Fruit fly (Drosophila melanogaster) whole organism, embryonic: ENCODE data around the gene Ing5.

Source experiments
- Abd-B ChIP-seq: fragments of 200-800 bp; sonication (Bioruptor generic); optimal IDR thresholded peaks from 2 replicates; lab custom pipeline; 2018; ENCODE audit warnings: missing biosample characterization, mild to moderate bottlenecking, missing genetic modification characterization, moderate library complexity
- Ada2b ChIP-seq: fragments of 200-800 bp; sonication (Bioruptor generic); IDR thresholded peaks from 2 replicates; pipeline ENCODE4 v1.3.6; 2022; ENCODE audit warnings: missing biosample characterization, missing genetic modification characterization
- B-H1 ChIP-seq: fragments of 200-800 bp; sonication (Bioruptor generic); IDR thresholded peaks from 3 replicates; pipeline ENCODE4 v1.3.6; 2022; ENCODE audit warnings: missing biosample characterization, missing genetic modification characterization
- Blimp-1 ChIP-seq: fragments of 200-800 bp; sonication (Bioruptor generic); optimal IDR thresholded peaks from 3 replicates; lab custom pipeline; 2018; ENCODE audit warnings: missing biosample characterization, missing genetic modification characterization, mild to moderate bottlenecking, moderate library complexity, missing genetic modification reagents
- CG10274 ChIP-seq: fragments of 200-800 bp; sonication (Bioruptor generic); optimal IDR thresholded peaks from 3 replicates; lab custom pipeline; 2017; ENCODE audit warnings: missing biosample characterization, mild to moderate bottlenecking, missing genetic modification characterization
- CG10979 ChIP-seq: fragments of 200-800 bp; sonication (Bioruptor generic); optimal IDR thresholded peaks from 2 replicates; lab custom pipeline; 2018; ENCODE audit warnings: missing biosample characterization, mild to moderate bottlenecking, missing genetic modification characterization, moderate library complexity
- CG13624 ChIP-seq: fragments of 200-800 bp; sonication (Bioruptor generic); optimal IDR thresholded peaks from 2 replicates; lab custom pipeline; 2016; ENCODE audit warnings: missing biosample characterization, missing genetic modification characterization
- CG14710 ChIP-seq: fragments of 200-800 bp; sonication (Bioruptor generic); optimal IDR thresholded peaks from 3 replicates; lab custom pipeline; 2019; ENCODE audit warnings: missing biosample characterization, mild to moderate bottlenecking, missing genetic modification characterization, moderate library complexity
- CG15696 ChIP-seq: fragments of 200-800 bp; sonication (Bioruptor generic); optimal IDR thresholded peaks from 2 replicates; lab custom pipeline; 2019; ENCODE audit warnings: missing biosample characterization, mild to moderate bottlenecking, missing genetic modification characterization, moderate library complexity
- CG30020 ChIP-seq: fragments of 200-800 bp; optimal IDR thresholded peaks from 2 replicates; lab custom pipeline; 2019; ENCODE audit warnings: missing biosample characterization, mild to moderate bottlenecking, missing genetic modification characterization, moderate library complexity
- CG31388 ChIP-seq: fragments of 200-800 bp; sonication (Bioruptor generic); optimal IDR thresholded peaks from 2 replicates; lab custom pipeline; 2016; ENCODE audit warnings: missing biosample characterization, missing genetic modification characterization
- CG34376 ChIP-seq: fragments of 200-800 bp; sonication (Bioruptor generic); optimal IDR thresholded peaks from 2 replicates; lab custom pipeline; 2018; ENCODE audit warnings: missing biosample characterization, mild to moderate bottlenecking, missing genetic modification characterization
- CG34422 ChIP-seq: fragments of 200-800 bp; sonication (Bioruptor generic); IDR thresholded peaks from 3 replicates; pipeline ENCODE4 v1.3.6; 2022; ENCODE audit warnings: missing biosample characterization, missing genetic modification characterization
- CG4282 ChIP-seq: fragments of 200-800 bp; sonication (Bioruptor generic); optimal IDR thresholded peaks from 2 replicates; lab custom pipeline; 2016; ENCODE audit warnings: missing biosample characterization, missing genetic modification characterization
- CG4730 ChIP-seq: fragments of 200-800 bp; sonication (Bioruptor generic); IDR thresholded peaks from 2 replicates; pipeline ENCODE4 v1.3.6; 2022; ENCODE audit warnings: missing biosample characterization, missing genetic modification characterization
- CG5953 ChIP-seq: fragments of 200-800 bp; sonication (Bioruptor generic); IDR thresholded peaks from 2 replicates; pipeline ENCODE4 v1.3.6; 2022; ENCODE audit warnings: missing biosample characterization, missing genetic modification characterization
- CG6654 ChIP-seq: fragments of 200-800 bp; sonication (Bioruptor generic); optimal IDR thresholded peaks from 2 replicates; lab custom pipeline; 2017; ENCODE audit warnings: missing biosample characterization, mild to moderate bottlenecking, missing genetic modification characterization
- CG6689 ChIP-seq: fragments of 200-800 bp; sonication (Bioruptor generic); IDR thresholded peaks from 2 replicates; pipeline ENCODE4 v1.3.6; 2022; ENCODE audit warnings: missing biosample characterization, missing genetic modification characterization
- CG6765 ChIP-seq: fragments of 200-800 bp; sonication (Bioruptor generic); optimal IDR thresholded peaks from 3 replicates; lab custom pipeline; 2017; ENCODE audit warnings: missing biosample characterization, mild to moderate bottlenecking, missing genetic modification characterization
- CG7372 ChIP-seq: fragments of 200-800 bp; sonication (Bioruptor generic); IDR thresholded peaks from 2 replicates; pipeline ENCODE4 v1.3.6; 2022; ENCODE audit warnings: missing biosample characterization, missing genetic modification characterization
- CG7987 ChIP-seq: fragments of 200-800 bp; sonication (Bioruptor generic); optimal IDR thresholded peaks from 2 replicates; lab custom pipeline; 2018; ENCODE audit warnings: missing biosample characterization, mild to moderate bottlenecking, missing genetic modification characterization, moderate library complexity
- CG9609 ChIP-seq: fragments of 200-800 bp; sonication (Bioruptor generic); optimal IDR thresholded peaks from 3 replicates; lab custom pipeline; 2016; ENCODE audit warnings: missing biosample characterization, missing genetic modification characterization
- CG9727 ChIP-seq: fragments of 200-800 bp; sonication (Bioruptor generic); optimal IDR thresholded peaks from 3 replicates; lab custom pipeline; 2017; ENCODE audit warnings: missing biosample characterization, mild to moderate bottlenecking, missing genetic modification characterization
- CG9797 ChIP-seq: fragments of 200-800 bp; sonication (Bioruptor generic); optimal IDR thresholded peaks from 3 replicates; lab custom pipeline; 2018; ENCODE audit warnings: missing biosample characterization, mild to moderate bottlenecking, missing genetic modification characterization
- CG9817 ChIP-seq: fragments of 200-800 bp; sonication (Bioruptor generic); optimal IDR thresholded peaks from 2 replicates; lab custom pipeline; 2018; ENCODE audit warnings: missing biosample characterization, mild to moderate bottlenecking, missing genetic modification characterization, moderate library complexity
- D19A ChIP-seq: fragments of 200-800 bp; optimal IDR thresholded peaks from 3 replicates; lab custom pipeline; 2019; ENCODE audit warnings: missing biosample characterization, mild to moderate bottlenecking, missing genetic modification characterization, moderate library complexity
- Fer1 ChIP-seq: fragments of 200-800 bp; sonication (Bioruptor generic); optimal IDR thresholded peaks from 2 replicates; lab custom pipeline; 2017; ENCODE audit warnings: missing biosample characterization, mild to moderate bottlenecking, missing genetic modification characterization
- HHEX ChIP-seq: fragments of 200-800 bp; sonication (Bioruptor generic); optimal IDR thresholded peaks from 3 replicates; lab custom pipeline; 2017; ENCODE audit warnings: missing biosample characterization, mild to moderate bottlenecking, missing genetic modification characterization, missing genetic modification reagents
- Hr3 ChIP-seq: fragments of 200-800 bp; sonication (Bioruptor generic); optimal IDR thresholded peaks from 3 replicates; lab custom pipeline; 2016; ENCODE audit warnings: missing biosample characterization, missing genetic modification characterization
- Mad ChIP-seq: fragments of 200-800 bp; sonication (Bioruptor generic); optimal IDR thresholded peaks from 2 replicates; lab custom pipeline; 2016; ENCODE audit warnings: missing biosample characterization, missing genetic modification characterization
- Pdp1 ChIP-seq, 2 experiments: fragments of 200-800 bp; sonication (Bioruptor generic); optimal IDR thresholded peaks; 3 replicates each; lab custom pipeline; 2016; ENCODE audit warnings: missing biosample characterization in 2 of 2, missing genetic modification characterization in 2 of 2, mild to moderate bottlenecking in 1 of 2, moderate library complexity in 1 of 2
- ara ChIP-seq: fragments of 200-800 bp; sonication (Bioruptor generic); IDR thresholded peaks from 2 replicates; pipeline ENCODE4 v1.3.6; 2022; ENCODE audit warnings: missing biosample characterization, missing genetic modification characterization
- btn ChIP-seq: fragments of 200-800 bp; sonication (Bioruptor generic); optimal IDR thresholded peaks from 2 replicates; lab custom pipeline; 2016; ENCODE audit warnings: missing biosample characterization, missing genetic modification characterization
- chinmo ChIP-seq: fragments of 200-800 bp; sonication (Bioruptor generic); IDR thresholded peaks from 4 replicates; pipeline ENCODE4 v1.3.6; 2022; ENCODE audit warnings: missing biosample characterization, missing genetic modification characterization; ENCODE audit not compliant: partially characterized antibody
- ci ChIP-seq: fragments of 200-800 bp; sonication (Bioruptor generic); IDR thresholded peaks from 3 replicates; pipeline ENCODE4 v1.3.6; 2022; ENCODE audit warnings: missing biosample characterization, missing genetic modification characterization
- ems ChIP-seq: fragments of 200-800 bp; sonication (Bioruptor generic); optimal IDR thresholded peaks from 3 replicates; lab custom pipeline; 2016; ENCODE audit warnings: missing biosample characterization, missing genetic modification characterization
- exex ChIP-seq: fragments of 200-800 bp; sonication (Bioruptor generic); optimal IDR thresholded peaks from 4 replicates; lab custom pipeline; 2018; ENCODE audit warnings: missing biosample characterization, mild to moderate bottlenecking, missing genetic modification characterization, moderate library complexity
- ham ChIP-seq: fragments of 200-800 bp; sonication (Bioruptor generic); IDR thresholded peaks from 2 replicates; pipeline ENCODE4 v1.3.6; 2022; ENCODE audit warnings: missing biosample characterization, missing genetic modification characterization
- hkb ChIP-seq, 2 experiments: fragments of 200-800 bp in 1 of 2; fragments of >200 bp in 1 of 2; sonication (Bioruptor generic) in 1 of 2; IDR thresholded peaks in 1 of 2; optimal IDR thresholded peaks in 1 of 2; 2 replicates each; pipeline versions ENCODE4 v1.3.6 to Lab custom; 2017 to 2022; ENCODE audit warnings: missing biosample characterization in 1 of 2, missing genetic modification characterization in 1 of 2
- inv ChIP-seq: fragments of 200-800 bp; sonication (Bioruptor generic); IDR thresholded peaks from 2 replicates; pipeline ENCODE4 v1.3.6; 2022; ENCODE audit warnings: missing biosample characterization, missing genetic modification characterization; ENCODE audit not compliant: partially characterized antibody
- lilli ChIP-seq: fragments of 200-800 bp; sonication (Bioruptor generic); optimal IDR thresholded peaks from 3 replicates; lab custom pipeline; 2016; ENCODE audit warnings: missing biosample characterization, missing genetic modification characterization
- lmd ChIP-seq: fragments of 200-800 bp; sonication (Bioruptor generic); IDR thresholded peaks from 2 replicates; pipeline ENCODE4 v1.3.6; 2022; ENCODE audit warnings: missing biosample characterization, missing genetic modification characterization
- mirr ChIP-seq: fragments of 200-800 bp; sonication (Bioruptor generic); optimal IDR thresholded peaks from 3 replicates; lab custom pipeline; 2018; ENCODE audit warnings: missing biosample characterization, mild to moderate bottlenecking, missing genetic modification characterization
- stc ChIP-seq: fragments of 200-800 bp; sonication (Bioruptor generic); IDR thresholded peaks from 2 replicates; pipeline ENCODE4 v1.3.6; 2022; ENCODE audit warnings: missing biosample characterization, missing genetic modification characterization
- vnd ChIP-seq: fragments of 200-800 bp; sonication (Bioruptor generic); IDR thresholded peaks from 3 replicates; pipeline ENCODE4 v1.3.6; 2022; ENCODE audit warnings: missing biosample characterization, missing genetic modification characterization; ENCODE audit not compliant: partially characterized antibody
- vvl ChIP-seq: fragments of 200-800 bp; sonication (Bioruptor generic); IDR thresholded peaks from 2 replicates; pipeline ENCODE4 v1.3.6; 2022; ENCODE audit warnings: missing biosample characterization, missing genetic modification characterization
- wdn ChIP-seq: fragments of 200-800 bp; sonication (Bioruptor generic); IDR thresholded peaks from 2 replicates; pipeline ENCODE4 v1.3.6; 2022; ENCODE audit warnings: missing biosample characterization, missing genetic modification characterization

Ing5 gene

dm6 chr2L:13378488-13378964, 8.6 kb downstream of the Ing5 start, which contains the start of the genes CG9302 and beta'COP (continued):
- TF ChIP-seq CG13624, result peak; percentile 3
- no peak for TF ChIP-seq ara (GFP tag; lab: Robert Waterston, UW)
- no peak for TF ChIP-seq CG10274 (GFP tag; lab: Kevin White, UChicago)
- TF ChIP-seq ems, result no peak
- TF ChIP-seq wdn, result no peak; the same call in 1 of the 2 replicates
- TF ChIP-seq CG7987 (GFP tag; lab: Kevin White, UChicago), result peak; percentile 33
- TF ChIP-seq CG6765 (GFP tag; lab: Kevin White, UChicago), result no peak
- no peak for TF ChIP-seq Ada2b (GFP tag; lab: Robert Waterston, UW)
- TF ChIP-seq CG4730 (GFP tag; lab: Robert Waterston, UW), result no peak
- 0 out of 2 replicates have a peak, but pooled peaks have one; percentile 12 for TF ChIP-seq ham (GFP tag; lab: Robert Waterston, UW)
- TF ChIP-seq inv, result peak; percentile 68
- no peak; the same call in 1 of the 2 replicates for TF ChIP-seq CG7372
- TF ChIP-seq CG9727, result peak; percentile 78
- TF ChIP-seq stc (GFP tag; lab: Robert Waterston, UW), result no peak
- TF ChIP-seq Mad, result peak; percentile 47
- TF ChIP-seq CG9797 (GFP tag; lab: Kevin White, UChicago), result peak; percentile 32
- TF ChIP-seq CG10979, result peak; percentile 55
- peak; percentile 77 for TF ChIP-seq lilli (GFP tag; lab: Kevin White, UChicago)
- TF ChIP-seq Hr3 (GFP tag; lab: Kevin White, UChicago), result peak; percentile 81
- peak; percentile 81 for TF ChIP-seq CG14710 (tag; lab: Kevin White, UChicago)
- no peak for TF ChIP-seq D19A (tag; lab: Kevin White, UChicago)
- TF ChIP-seq hkb (optimal IDR thresholded peaks at IDR 0.05; lab: Kevin White, UChicago), result no peak
- TF ChIP-seq hkb (GFP tag; IDR thresholded peaks at IDR 0.05; lab: Robert Waterston, UW), result no peak
- TF ChIP-seq vvl (GFP tag; lab: Robert Waterston, UW), result no peak
- TF ChIP-seq vnd (GFP tag; lab: Robert Waterston, UW), result peak; percentile 72; the same call in 2 of the 3 replicates
- TF ChIP-seq btn (GFP tag; lab: Kevin White, UChicago), result no peak
- TF ChIP-seq lmd, result peak; percentile 69
- no peak for TF ChIP-seq ci (GFP tag; lab: Robert Waterston, UW)
- no peak for TF ChIP-seq CG5953 (GFP tag; lab: Robert Waterston, UW)
- TF ChIP-seq CG30020, result peak; percentile 69
- TF ChIP-seq CG9817, result peak; percentile 75
- no peak for TF ChIP-seq CG31388 (GFP tag; lab: Kevin White, UChicago)

dm6 chr2L:13376086-13376485, 11.0 kb downstream of the Ing5 start:
- peak; percentile 81 for TF ChIP-seq mirr (GFP tag; lab: Kevin White, UChicago)
- TF ChIP-seq HHEX (GFP tag; lab: Kevin White, UChicago), result no peak
- peak in 1 of 2 experiments; percentile 86 for TF ChIP-seq Pdp1 (GFP tag; optimal IDR thresholded peaks at IDR 0.05; lab: Kevin White, UChicago)
- peak; percentile 99 for TF ChIP-seq exex (tag; lab: Kevin White, UChicago)

- TF ChIP-seq CG15696 (tag; lab: Kevin White, UChicago) (peak; percentile 97), CG6654 (GFP tag; lab: Kevin White, UChicago) (peak; percentile 90), CG34376 (GFP tag; lab: Kevin White, UChicago) (peak; percentile 95), CG6689 (GFP tag; lab: Robert Waterston, UW) (peak; percentile 98), B-H1 (GFP tag; lab: Robert Waterston, UW) (peak; percentile 94), Abd-B (GFP tag; lab: Kevin White, UChicago) (peak; percentile 99), CG34422 (GFP tag; lab: Robert Waterston, UW) (peak; percentile 96), chinmo (GFP tag; lab: Robert Waterston, UW) (no peak), CG4730 (GFP tag; lab: Robert Waterston, UW) (peak; percentile 94), CG4282 (peak; percentile 99), Blimp-1 (GFP tag; lab: Kevin White, UChicago) (peak; percentile 92), CG9609 (GFP tag; lab: Kevin White, UChicago) (peak; percentile 99), Fer1 (peak; percentile 95)
Measured at dm6 chr2L:13373435-13374242, 13.5 kb downstream of the Ing5 start, which contains the start of the genes Bdp1 and CG6565. TSS of gene Bdp1 (minus strand) at chr2L:13373890. TSS of gene CG6565 (plus strand) at chr2L:13374019.
